Worm (Caenorhabditis elegans): ENCODE data around the gene F48G7.8.

The F48G7.8 gene

ce11 chrV:596923-597322, 30.6 kb downstream of the F48G7.8 start:
- TF ChIP-seq repo-1 (tag; optimal IDR thresholded peaks at IDR 0.05) = no peak
- TF ChIP-seq madf-6 (GFP tag; IDR thresholded peaks at IDR 0.05) = no peak

- TF ChIP-seq efl-1 (GFP tag; optimal IDR thresholded peaks at IDR 0.05) (no peak), F49E8.2 (tag; optimal IDR thresholded peaks at IDR 0.05; ENCODE audit: insufficient read depth) (no peak), ceh-91 (GFP tag; IDR thresholded peaks at IDR 0.05) (no peak), pha-4 (tag; optimal IDR thresholded peaks at IDR 0.05) (no peak)
Measured at ce11 chrV:592959-593358, 34.5 kb downstream of the F48G7.8 start, which contains the start of gene ZK488.5. Gene ZK488.5, plus strand, starts transcription at chrV:593259.

- TF ChIP-seq tbp1 (GFP tag; optimal IDR thresholded peaks at IDR 0.05) (no peak), sdz-38 (tag; optimal IDR thresholded peaks at IDR 0.05) (no peak), ceh-58 (GFP tag; IDR thresholded peaks at IDR 0.05) (no peak), ets-4 (GFP tag; optimal IDR thresholded peaks at IDR 0.05) (no peak), ekl-4 (GFP tag; IDR thresholded peaks at IDR 0.05) (no peak), sea-2 (GFP tag; IDR thresholded peaks at IDR 0.05) (no peak), dpl-1 (GFP tag; optimal IDR thresholded peaks at IDR 0.05) (no peak), tbx-9 (tag; optimal IDR thresholded peaks at IDR 0.05; ENCODE audit: borderline replicate concordance) (no peak), fkh-3 (tag; optimal IDR thresholded peaks at IDR 0.05) (no peak), attf-3 (GFP tag; conservative IDR thresholded peaks at IDR 0.05) (no peak), B0261.1 (tag; optimal IDR thresholded peaks at IDR 0.05) (no peak), egl-44 (GFP tag; IDR thresholded peaks at IDR 0.05) (no peak), nhr-179 (tag; optimal IDR thresholded peaks at IDR 0.05) (no peak), K12H6.12 (tag; optimal IDR thresholded peaks at IDR 0.05) (no peak), Y95B8A.8 (GFP tag; IDR thresholded peaks at IDR 0.05) (no peak), athp-1 (tag; optimal IDR thresholded peaks at IDR 0.05) (no peak), let-607 (tag; optimal IDR thresholded peaks at IDR 0.05) (no peak)
Measured at ce11 chrV:590182-590581, 37.3 kb downstream of the F48G7.8 start, which contains the start of gene ZK488.6. Gene ZK488.6, plus strand, starts transcription at chrV:590482.

- TF ChIP-seq Y79H2A.3 (GFP tag; conservative IDR thresholded peaks at IDR 0.05) = no peak
- no peak for TF ChIP-seq atf-7 (tag; optimal IDR thresholded peaks at IDR 0.05)
- TF ChIP-seq ets-4 (GFP tag; optimal IDR thresholded peaks at IDR 0.05) = no peak
- no peak for TF ChIP-seq aptf-2 (GFP tag; conservative IDR thresholded peaks at IDR 0.05)
- no peak for TF ChIP-seq madf-10 (tag; optimal IDR thresholded peaks at IDR 0.05)
Measured at ce11 chrV:587818-588217, 39.7 kb downstream of the F48G7.8 start, which contains the start of gene K06H6.1. Gene K06H6.1, plus strand, starts transcription at chrV:588118.

- TF ChIP-seq aptf-2 (GFP tag; conservative IDR thresholded peaks at IDR 0.05) (no peak), hmg-20 (GFP tag; IDR thresholded peaks at IDR 0.05) (no peak), ztf-3 (GFP tag; optimal IDR thresholded peaks at IDR 0.05) (no peak), ceh-58 (GFP tag; IDR thresholded peaks at IDR 0.05) (no peak), ztf-6 (GFP tag; IDR thresholded peaks at IDR 0.05) (no peak), ama-1 (optimal IDR thresholded peaks at IDR 0.05) (no peak), ama-1 (GFP tag; optimal IDR thresholded peaks at IDR 0.05) (no peak), cebp-1 (GFP tag; IDR thresholded peaks at IDR 0.05) (no peak), cebp-1 (tag; optimal IDR thresholded peaks at IDR 0.05) (no peak), ceh-100 (GFP tag; IDR thresholded peaks at IDR 0.05) (no peak)
Measured at ce11 chrV:585472-585871, 42.0 kb downstream of the F48G7.8 start, which contains the start of gene K06H6.2. Gene K06H6.2, plus strand, starts transcription at chrV:585772.
